Fruit fly (Drosophila melanogaster) whole organism, embryonic: ENCODE results near the gene Klp10A.

Experiments used
- Ada2b ChIP-seq: fragments of 200-800 bp; sonication (Bioruptor generic); IDR thresholded peaks from 2 replicates; pipeline ENCODE4 v1.3.6; 2022; ENCODE audit warnings: missing biosample characterization, missing genetic modification characterization
- Bgb ChIP-seq: fragments of 200-800 bp; sonication (Bioruptor generic); IDR thresholded peaks from 2 replicates; pipeline ENCODE4 v1.3.6; 2022; ENCODE audit warnings: missing biosample characterization, missing genetic modification characterization; ENCODE audit not compliant: partially characterized antibody
- CG12104 ChIP-seq: fragments of 200-800 bp; sonication (Bioruptor generic); optimal IDR thresholded peaks from 3 replicates; lab custom pipeline; 2016; ENCODE audit warnings: missing biosample characterization, missing genetic modification characterization
- CG12155 ChIP-seq: fragments of 200-800 bp; sonication (Bioruptor generic); optimal IDR thresholded peaks from 3 replicates; lab custom pipeline; 2016; ENCODE audit warnings: missing biosample characterization, missing genetic modification characterization
- CG12659 ChIP-seq: fragments of 200-800 bp; sonication (Bioruptor generic); optimal IDR thresholded peaks from 3 replicates; lab custom pipeline; 2017; ENCODE audit warnings: mild to moderate bottlenecking, missing biosample characterization, missing genetic modification reagents, missing genetic modification characterization
- CG13775 ChIP-seq: fragments of 200-800 bp; sonication (Bioruptor generic); optimal IDR thresholded peaks from 3 replicates; lab custom pipeline; 2017; ENCODE audit warnings: missing biosample characterization, mild to moderate bottlenecking, missing genetic modification characterization
- CG14667 ChIP-seq: fragments of 200-800 bp; sonication (Bioruptor generic); IDR thresholded peaks from 2 replicates; pipeline ENCODE4 v1.3.6; 2022; ENCODE audit warnings: missing biosample characterization, missing genetic modification characterization
- CG14710 ChIP-seq: fragments of 200-800 bp; sonication (Bioruptor generic); optimal IDR thresholded peaks from 3 replicates; lab custom pipeline; 2019; ENCODE audit warnings: missing biosample characterization, mild to moderate bottlenecking, missing genetic modification characterization, moderate library complexity
- CG14860 ChIP-seq: fragments of 200-800 bp; sonication (Bioruptor generic); IDR thresholded peaks from 3 replicates; pipeline ENCODE4 v1.3.6; 2022; ENCODE audit warnings: missing biosample characterization, missing genetic modification characterization; ENCODE audit not compliant: partially characterized antibody
- CG14965 ChIP-seq: fragments of 200-800 bp; sonication (Bioruptor generic); optimal IDR thresholded peaks from 2 replicates; lab custom pipeline; 2016; ENCODE audit warnings: missing biosample characterization, missing genetic modification characterization, borderline replicate concordance
- CG15601 ChIP-seq: fragments of 200-800 bp; sonication (Bioruptor generic); optimal IDR thresholded peaks from 3 replicates; lab custom pipeline; 2019; ENCODE audit warnings: missing biosample characterization, mild to moderate bottlenecking, missing genetic modification characterization, moderate library complexity
- CG1603 ChIP-seq: fragments of 200-800 bp; sonication (Bioruptor generic); optimal IDR thresholded peaks from 2 replicates; lab custom pipeline; 2019; ENCODE audit warnings: missing biosample characterization, mild to moderate bottlenecking, missing genetic modification characterization, moderate library complexity
- CG17328 ChIP-seq: fragments of 200-800 bp; sonication (Bioruptor generic); IDR thresholded peaks from 2 replicates; pipeline ENCODE4 v1.3.6; 2022; ENCODE audit warnings: missing biosample characterization, missing genetic modification characterization
- CG18599 ChIP-seq: fragments of 200-800 bp; sonication (Bioruptor generic); optimal IDR thresholded peaks from 3 replicates; lab custom pipeline; 2017; ENCODE audit warnings: missing biosample characterization, missing genetic modification characterization, mild to moderate bottlenecking, moderate library complexity, missing genetic modification reagents
- CG18619 ChIP-seq: fragments of 200-800 bp; sonication (Bioruptor generic); optimal IDR thresholded peaks from 3 replicates; lab custom pipeline; 2017; ENCODE audit warnings: missing biosample characterization, mild to moderate bottlenecking, missing genetic modification characterization
- CG2129 ChIP-seq: fragments of 200-800 bp; sonication (Bioruptor generic); IDR thresholded peaks from 2 replicates; pipeline ENCODE4 v1.3.6; 2022; ENCODE audit warnings: missing biosample characterization, missing genetic modification characterization; ENCODE audit not compliant: partially characterized antibody
- CG2678 ChIP-seq: fragments of 200-800 bp; sonication (Bioruptor generic); optimal IDR thresholded peaks from 3 replicates; lab custom pipeline; 2019; ENCODE audit warnings: missing biosample characterization, mild to moderate bottlenecking, missing genetic modification characterization, moderate library complexity
- CG3065 ChIP-seq: fragments of 200-800 bp; sonication (Bioruptor generic); optimal IDR thresholded peaks from 2 replicates; lab custom pipeline; 2016; ENCODE audit warnings: missing biosample characterization, missing genetic modification characterization
- CG34376 ChIP-seq: fragments of 200-800 bp; sonication (Bioruptor generic); optimal IDR thresholded peaks from 2 replicates; lab custom pipeline; 2018; ENCODE audit warnings: missing biosample characterization, mild to moderate bottlenecking, missing genetic modification characterization
- CG3838 ChIP-seq: fragments of 200-800 bp; sonication (Bioruptor generic); optimal IDR thresholded peaks from 3 replicates; lab custom pipeline; 2016; ENCODE audit warnings: missing biosample characterization, missing genetic modification characterization
- CG5180 ChIP-seq: fragments of 200-800 bp; sonication (Bioruptor generic); optimal IDR thresholded peaks from 3 replicates; lab custom pipeline; 2017; ENCODE audit warnings: missing biosample characterization, missing genetic modification characterization, mild to moderate bottlenecking, moderate library complexity, missing genetic modification reagents
- CG6813 ChIP-seq: fragments of 200-800 bp; sonication (Bioruptor generic); optimal IDR thresholded peaks from 2 replicates; lab custom pipeline; 2017; ENCODE audit warnings: missing biosample characterization, missing genetic modification characterization, mild to moderate bottlenecking, moderate library complexity, missing genetic modification reagents
- CG7372 ChIP-seq: fragments of 200-800 bp; sonication (Bioruptor generic); IDR thresholded peaks from 2 replicates; pipeline ENCODE4 v1.3.6; 2022; ENCODE audit warnings: missing biosample characterization, missing genetic modification characterization
- D ChIP-seq, 2 experiments: fragments of 200-800 bp in 1 of 2; fragments of >200 bp in 1 of 2; sonication (Bioruptor generic) in 1 of 2; optimal IDR thresholded peaks; 2 replicates in 1 of 2; 3 replicates in 1 of 2; lab custom pipeline; 2017; ENCODE audit warnings: mild to moderate bottlenecking in 1 of 2, missing biosample characterization in 1 of 2, missing genetic modification characterization in 1 of 2, missing genetic modification reagents in 1 of 2
- Ets97D ChIP-seq: fragments of 200-800 bp; sonication (Bioruptor generic); optimal IDR thresholded peaks from 3 replicates; lab custom pipeline; 2016; ENCODE audit warnings: missing biosample characterization, missing genetic modification characterization
- H15 ChIP-seq: fragments of 200-800 bp; sonication (Bioruptor generic); IDR thresholded peaks from 3 replicates; pipeline ENCODE4 v1.3.6; 2022; ENCODE audit warnings: missing biosample characterization, missing genetic modification characterization
- NFAT ChIP-seq: fragments of 200-800 bp; sonication (Bioruptor generic); IDR thresholded peaks from 2 replicates; pipeline ENCODE4 v1.3.6; 2022; ENCODE audit warnings: missing biosample characterization, missing genetic modification characterization
- Ptx1 ChIP-seq: fragments of 200-800 bp; sonication (Bioruptor generic); IDR thresholded peaks from 2 replicates; pipeline ENCODE4 v1.3.6; 2022; ENCODE audit warnings: missing biosample characterization, missing genetic modification characterization
- Six4 ChIP-seq: fragments of 200-800 bp; sonication (Bioruptor generic); optimal IDR thresholded peaks from 2 replicates; lab custom pipeline; 2016; ENCODE audit warnings: missing biosample characterization, missing genetic modification characterization
- Stat92E ChIP-seq, 3 experiments: fragments of >200 bp in 2 of 3; fragments of 200-800 bp in 1 of 3; sonication (Bioruptor generic) in 1 of 3; optimal IDR thresholded peaks; 2 replicates each; lab custom pipeline; 2017 to 2019; ENCODE audit warnings: missing biosample characterization in 3 of 3, missing genetic modification characterization in 3 of 3, mild to moderate bottlenecking in 1 of 3, moderate library complexity in 1 of 3
- Usf ChIP-seq: fragments of 200-800 bp; sonication (Bioruptor generic); optimal IDR thresholded peaks from 2 replicates; lab custom pipeline; 2017; ENCODE audit warnings: missing genotype, missing biosample characterization, missing genetic modification characterization
- ab ChIP-seq: fragments of 200-800 bp; sonication (Bioruptor generic); optimal IDR thresholded peaks from 2 replicates; lab custom pipeline; 2016; ENCODE audit warnings: missing biosample characterization, missing genetic modification characterization
- bbx ChIP-seq: fragments of 200-800 bp; sonication (Bioruptor generic); IDR thresholded peaks from 2 replicates; pipeline ENCODE4 v1.3.6; 2022; ENCODE audit warnings: missing biosample characterization, missing genetic modification characterization; ENCODE audit not compliant: partially characterized antibody
- caup ChIP-seq: fragments of 200-800 bp; sonication (Bioruptor generic); optimal IDR thresholded peaks from 3 replicates; lab custom pipeline; 2017; ENCODE audit warnings: missing biosample characterization, mild to moderate bottlenecking, missing genetic modification characterization, moderate library complexity; ENCODE audit not compliant: severe bottlenecking
- crp ChIP-seq, 2 experiments: fragments of 200-800 bp; sonication (Bioruptor generic); optimal IDR thresholded peaks; 2 replicates in 1 of 2; 3 replicates in 1 of 2; lab custom pipeline; 2017; ENCODE audit warnings: missing biosample characterization in 2 of 2, missing genetic modification characterization in 2 of 2, mild to moderate bottlenecking in 1 of 2, moderate library complexity in 1 of 2
- dm ChIP-seq: fragments of 200-800 bp; sonication (Bioruptor generic); optimal IDR thresholded peaks from 3 replicates; lab custom pipeline; 2016; ENCODE audit warnings: missing biosample characterization, missing genetic modification characterization
- dysf ChIP-seq: fragments of 200-800 bp; sonication (Bioruptor generic); IDR thresholded peaks from 3 replicates; pipeline ENCODE4 v1.3.6; 2022; ENCODE audit warnings: missing biosample characterization, missing genetic modification characterization
- eve ChIP-seq, 2 experiments: fragments of >200 bp; optimal IDR thresholded peaks; 2 replicates each; lab custom pipeline; 2017; ENCODE audit warnings: missing biosample characterization in 2 of 2, missing genetic modification characterization in 2 of 2
- fd102C ChIP-seq: fragments of 200-800 bp; sonication (Bioruptor generic); optimal IDR thresholded peaks from 2 replicates; lab custom pipeline; 2018; ENCODE audit warnings: missing biosample characterization, mild to moderate bottlenecking, missing genetic modification characterization, moderate library complexity
- gcm2 ChIP-seq: fragments of 200-800 bp; sonication (Bioruptor generic); optimal IDR thresholded peaks from 2 replicates; lab custom pipeline; 2016; ENCODE audit warnings: missing biosample characterization, missing genetic modification characterization
- knrl ChIP-seq: fragments of 200-800 bp; sonication (Bioruptor generic); IDR thresholded peaks from 3 replicates; pipeline ENCODE4 v1.3.6; 2022; ENCODE audit warnings: missing biosample characterization, missing genetic modification characterization; ENCODE audit not compliant: partially characterized antibody
- mld ChIP-seq: fragments of 200-800 bp; sonication (Bioruptor generic); IDR thresholded peaks from 3 replicates; pipeline ENCODE4 v1.3.6; 2022; ENCODE audit warnings: missing biosample characterization, missing genetic modification characterization; ENCODE audit not compliant: partially characterized antibody
- repo ChIP-seq: fragments of 200-800 bp; sonication (Bioruptor generic); optimal IDR thresholded peaks from 2 replicates; lab custom pipeline; 2016; ENCODE audit warnings: missing biosample characterization, missing genetic modification characterization
- sd ChIP-seq: fragments of 200-800 bp; sonication (Bioruptor generic); optimal IDR thresholded peaks from 3 replicates; lab custom pipeline; 2018; ENCODE audit warnings: missing biosample characterization, mild to moderate bottlenecking, missing genetic modification characterization, moderate library complexity
- sens ChIP-seq: fragments of 200-800 bp; sonication (Bioruptor generic); peaks from one replicate; lab custom pipeline; 2016; ENCODE audit warnings: missing biosample characterization, missing genetic modification characterization
- sim ChIP-seq: fragments of 200-800 bp; sonication (Bioruptor generic); IDR thresholded peaks from 2 replicates; pipeline ENCODE4 v1.3.6; 2022; ENCODE audit warnings: missing biosample characterization, missing genetic modification characterization
- sna ChIP-seq: fragments of 200-800 bp; sonication (Bioruptor generic); IDR thresholded peaks from 2 replicates; pipeline ENCODE4 v1.3.6; 2022; ENCODE audit warnings: missing biosample characterization, missing genetic modification characterization; ENCODE audit not compliant: partially characterized antibody
- usp ChIP-seq: fragments of >200 bp; optimal IDR thresholded peaks from 2 replicates; lab custom pipeline; 2017; ENCODE audit warnings: missing biosample characterization, missing genetic modification characterization
- zen2 ChIP-seq: fragments of 200-800 bp; sonication (Bioruptor generic); IDR thresholded peaks from 3 replicates; pipeline ENCODE4 v1.3.6; 2022; ENCODE audit warnings: missing biosample characterization, missing genetic modification characterization; ENCODE audit not compliant: partially characterized antibody

The Klp10A gene

dm6 chrX:11128828-11129227 is 8.1 kb downstream of the Klp10A start, which contains the start of gene SrpRalpha (continued):
- TF ChIP-seq sd (tag; lab: Kevin White, UChicago) (no peak), Usf (GFP tag; lab: Kevin White, UChicago) (no peak), Ptx1 (GFP tag; lab: Robert Waterston, UW) (no peak), CG1603 (tag; lab: Kevin White, UChicago) (no peak), CG12659 (GFP tag; lab: Kevin White, UChicago) (no peak), CG13775 (GFP tag; lab: Kevin White, UChicago) (no peak), dm (GFP tag; lab: Kevin White, UChicago) (peak; percentile 3), dysf (GFP tag; lab: Robert Waterston, UW) (no peak), sens (GFP tag; lab: Kevin White, UChicago) (peak; percentile 60), crp (GFP tag; optimal IDR thresholded peaks at IDR 0.05; lab: Kevin White, UChicago) (no peak), CG14710 (tag; lab: Kevin White, UChicago) (peak; percentile 59), gcm2 (GFP tag; lab: Kevin White, UChicago) (no peak), usp (GFP tag; lab: Kevin White, UChicago) (no peak), CG2678 (tag; lab: Kevin White, UChicago) (no peak), Bgb (GFP tag; lab: Robert Waterston, UW) (peak; percentile 13; the same call in 1 of the 2 replicates), CG2129 (no peak), CG3838 (GFP tag; lab: Kevin White, UChicago) (no peak), CG7372 (GFP tag; lab: Robert Waterston, UW) (no peak), Stat92E (GFP tag; optimal IDR thresholded peaks at IDR 0.05; lab: Kevin White, UChicago) (no peak), Ada2b (no peak), CG18599 (GFP tag; lab: Kevin White, UChicago) (no peak), CG5180 (no peak), CG14667 (GFP tag; lab: Robert Waterston, UW) (no peak), repo (GFP tag; lab: Kevin White, UChicago) (no peak), eve (GFP tag; optimal IDR thresholded peaks at IDR 0.05; lab: Kevin White, UChicago) (no peak), CG15601 (tag; lab: Kevin White, UChicago) (no peak), D (optimal IDR thresholded peaks at IDR 0.05; lab: Kevin White, UChicago) (no peak), D (GFP tag; optimal IDR thresholded peaks at IDR 0.05; lab: Kevin White, UChicago) (no peak), NFAT (GFP tag; lab: Robert Waterston, UW) (no peak), CG12104 (GFP tag; lab: Kevin White, UChicago) (no peak), Six4 (GFP tag; lab: Kevin White, UChicago) (no peak), sim (GFP tag; lab: Robert Waterston, UW) (no peak), zen2 (GFP tag; lab: Robert Waterston, UW) (peak; percentile 5; the same call in 2 of the 3 replicates), bbx (peak; percentile 61; the same call in 1 of the 2 replicates), CG14860 (GFP tag; lab: Robert Waterston, UW) (no peak), CG14965 (no peak), Ets97D (peak; percentile 26), CG18619 (GFP tag; lab: Kevin White, UChicago) (no peak), CG6813 (no peak), caup (GFP tag; lab: Kevin White, UChicago) (no peak), CG17328 (GFP tag; lab: Robert Waterston, UW) (no peak), CG34376 (GFP tag; lab: Kevin White, UChicago) (no peak), fd102C (no peak), CG12155 (GFP tag; lab: Kevin White, UChicago) (no peak), knrl (GFP tag; lab: Robert Waterston, UW) (peak; percentile 35; the same call in 1 of the 3 replicates), H15 (no peak), mld (GFP tag; lab: Robert Waterston, UW) (no peak), CG3065 (GFP tag; lab: Kevin White, UChicago) (no peak), sna (0 out of 2 replicates have a peak, but pooled peaks have one; percentile 16), ab (GFP tag; lab: Kevin White, UChicago) (no peak)
